Fruit fly (Drosophila melanogaster): ENCODE results near the gene trc.

trc gene

DNA sequence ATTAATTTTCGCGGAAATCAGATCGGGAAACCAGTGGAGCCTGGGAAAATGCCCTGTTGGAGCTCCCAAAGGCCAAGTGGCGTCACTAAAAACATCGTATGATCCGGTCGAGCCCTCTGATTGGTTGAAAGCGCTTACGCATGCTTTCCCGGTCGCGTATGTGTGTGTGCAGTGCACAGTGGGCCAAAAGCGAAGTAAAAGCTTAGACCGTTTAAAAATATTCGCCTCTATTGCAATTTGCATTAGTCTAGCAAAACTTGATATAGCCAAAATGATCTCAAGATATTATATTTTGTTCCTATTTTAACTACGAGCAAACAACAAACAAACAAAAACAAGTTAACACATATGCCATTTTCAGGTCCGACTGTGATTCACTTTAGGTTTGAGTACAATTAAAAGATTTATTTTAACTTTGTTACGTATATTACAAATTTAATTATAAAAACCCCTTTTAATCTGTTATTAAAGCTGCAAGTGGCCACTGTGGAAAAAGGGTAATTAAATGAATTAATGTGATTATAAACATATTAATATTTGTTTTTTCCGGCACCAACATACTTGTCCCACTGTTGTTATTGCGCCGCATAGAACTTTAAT, 39.8 kb downstream of the trc start (continued):
- TF ChIP-seq sc (optimal IDR thresholded peaks at IDR 0.05) (no peak), sc (GFP tag; optimal IDR thresholded peaks at IDR 0.05) (peak; percentile 63), unpg (GFP tag; optimal IDR thresholded peaks at IDR 0.05) (peak; percentile 70), CG32767 (GFP tag; IDR thresholded peaks at IDR 0.05) (peak; percentile 62), slbo (GFP tag; IDR thresholded peaks at IDR 0.05) (peak; percentile 82), CG2116 (GFP tag; optimal IDR thresholded peaks at IDR 0.05) (peak; percentile 52), ewg (GFP tag; optimal IDR thresholded peaks at IDR 0.05) (peak; percentile 79), CG11247 (GFP tag; IDR thresholded peaks at IDR 0.05) (peak; percentile 57), CG18619 (GFP tag; optimal IDR thresholded peaks at IDR 0.05) (peak; percentile 90), CG4854 (GFP tag; optimal IDR thresholded peaks at IDR 0.05) (peak; percentile 81), bbx (GFP tag; IDR thresholded peaks at IDR 0.05; ENCODE audit: partially characterized antibody) (peak; percentile 62; the same call in 1 of the 2 replicates), gt (GFP tag; IDR thresholded peaks at IDR 0.05) (no peak), CG16813 (GFP tag; IDR thresholded peaks at IDR 0.05; ENCODE audit: partially characterized antibody) (no peak), CG17912 (GFP tag; optimal IDR thresholded peaks at IDR 0.05) (peak; percentile 36), gcm2 (GFP tag; optimal IDR thresholded peaks at IDR 0.05) (peak; percentile 23), crc (GFP tag; optimal IDR thresholded peaks at IDR 0.05) (no peak), stwl (tag; optimal IDR thresholded peaks at IDR 0.05) (no peak), CG13624 (GFP tag; optimal IDR thresholded peaks at IDR 0.05) (peak; percentile 85), CG33213 (GFP tag; optimal IDR thresholded peaks at IDR 0.05) (peak; percentile 45), corto (GFP tag; optimal IDR thresholded peaks at IDR 0.05) (peak; percentile 77), Sox100B (GFP tag; optimal IDR thresholded peaks at IDR 0.05) (peak; percentile 94), tgo (GFP tag; IDR thresholded peaks at IDR 0.05) (peak; percentile 74), Doc2 (GFP tag; IDR thresholded peaks at IDR 0.05) (no peak), zen2 (GFP tag; IDR thresholded peaks at IDR 0.05; ENCODE audit: partially characterized antibody) (no peak; the same call in 2 of the 3 replicates), CG31441 (GFP tag; IDR thresholded peaks at IDR 0.05) (peak; percentile 91), CG6765 (GFP tag; optimal IDR thresholded peaks at IDR 0.05) (peak; percentile 90), CG10147 (GFP tag; optimal IDR thresholded peaks at IDR 0.05) (peak; percentile 87), CG3163 (GFP tag; optimal IDR thresholded peaks at IDR 0.05) (no peak), gcm (GFP tag; optimal IDR thresholded peaks at IDR 0.05) (peak; percentile 74), al (GFP tag; IDR thresholded peaks at IDR 0.05) (peak; percentile 62), CG17361 (GFP tag; IDR thresholded peaks at IDR 0.05) (peak; percentile 92), nerfin-1 (tag; optimal IDR thresholded peaks at IDR 0.05) (peak; percentile 84), p53 (GFP tag; optimal IDR thresholded peaks at IDR 0.05) (no peak), sens-2 (GFP tag; IDR thresholded peaks at IDR 0.05) (peak; percentile 55), CG7372 (GFP tag; IDR thresholded peaks at IDR 0.05) (peak; percentile 58), disco-r (GFP tag; optimal IDR thresholded peaks at IDR 0.05) (peak; percentile 58), Dbx (GFP tag; IDR thresholded peaks at IDR 0.05) (peak; percentile 78), Nf-YC (tag; optimal IDR thresholded peaks at IDR 0.05) (peak; percentile 99), Stat92E (GFP tag; optimal IDR thresholded peaks at IDR 0.05) (peak in 1 of 3 experiments; percentile 2), Tbp (GFP tag; optimal IDR thresholded peaks at IDR 0.05) (no peak), CG9609 (GFP tag; optimal IDR thresholded peaks at IDR 0.05) (peak; percentile 69), CG34376 (GFP tag; optimal IDR thresholded peaks at IDR 0.05) (peak; percentile 92), Nf-YA (GFP tag; IDR thresholded peaks at IDR 0.05) (peak; percentile 89), CG7786 (GFP tag; optimal IDR thresholded peaks at IDR 0.05) (peak; percentile 81), Lim3 (GFP tag; IDR thresholded peaks at IDR 0.05) (no peak), CG10565 (GFP tag; optimal IDR thresholded peaks at IDR 0.05) (peak; percentile 53), CG6791 (GFP tag; IDR thresholded peaks at IDR 0.05; ENCODE audit: partially characterized antibody) (no peak; the same call in 2 of the 3 replicates), trem (tag; optimal IDR thresholded peaks at IDR 0.05) (peak; percentile 74), sr (GFP tag; IDR thresholded peaks at IDR 0.05) (peak; percentile 19; the same call in 1 of the 3 replicates), CG8924 (tag; optimal IDR thresholded peaks at IDR 0.05) (peak; percentile 86)
